Fruit fly (Drosophila melanogaster) whole organism, embryonic: Measurements from ENCODE around the gene CG15382.

Experiments used
- Bteb2 ChIP-seq: fragments of 200-800 bp; sonication (Bioruptor generic); optimal IDR thresholded peaks from 2 replicates; lab custom pipeline; 2016; ENCODE audit warnings: missing biosample characterization, missing genetic modification characterization
- CG10543 ChIP-seq: fragments of 200-800 bp; sonication (Bioruptor generic); optimal IDR thresholded peaks from 3 replicates; lab custom pipeline; 2017; ENCODE audit warnings: missing biosample characterization, mild to moderate bottlenecking, missing genetic modification characterization, moderate library complexity
- CG11093 ChIP-seq: fragments of 200-800 bp; sonication (Bioruptor generic); IDR thresholded peaks from 3 replicates; pipeline ENCODE4 v1.3.6; 2022; ENCODE audit warnings: missing biosample characterization, missing genetic modification characterization
- CG15269 ChIP-seq: fragments of 200-800 bp; sonication (Bioruptor generic); optimal IDR thresholded peaks from 2 replicates; lab custom pipeline; 2018; ENCODE audit warnings: missing biosample characterization, mild to moderate bottlenecking, missing genetic modification characterization, moderate library complexity
- CG15479 ChIP-seq: fragments of 200-800 bp; sonication (Bioruptor generic); optimal IDR thresholded peaks from 3 replicates; lab custom pipeline; 2019; ENCODE audit warnings: missing biosample characterization, mild to moderate bottlenecking, missing genetic modification characterization, moderate library complexity
- CG16813 ChIP-seq: fragments of 200-800 bp; sonication (Bioruptor generic); IDR thresholded peaks from 3 replicates; pipeline ENCODE4 v1.3.6; 2022; ENCODE audit warnings: missing biosample characterization, missing genetic modification characterization; ENCODE audit not compliant: partially characterized antibody
- CG17328 ChIP-seq: fragments of 200-800 bp; sonication (Bioruptor generic); IDR thresholded peaks from 2 replicates; pipeline ENCODE4 v1.3.6; 2022; ENCODE audit warnings: missing biosample characterization, missing genetic modification characterization
- CG17802 ChIP-seq: fragments of 200-800 bp; sonication (Bioruptor generic); optimal IDR thresholded peaks from 2 replicates; lab custom pipeline; 2018; ENCODE audit warnings: missing biosample characterization, mild to moderate bottlenecking, missing genetic modification characterization, moderate library complexity
- CG2202 ChIP-seq: fragments of 200-800 bp; sonication (Bioruptor generic); optimal IDR thresholded peaks from 2 replicates; lab custom pipeline; 2018; ENCODE audit warnings: missing biosample characterization, mild to moderate bottlenecking, missing genetic modification characterization
- CG32532 ChIP-seq: fragments of 200-800 bp; sonication (Bioruptor generic); IDR thresholded peaks from 2 replicates; pipeline ENCODE4 v1.3.6; 2022; ENCODE audit warnings: missing biosample characterization, missing genetic modification characterization
- CG3847 ChIP-seq: fragments of 200-800 bp; sonication (Bioruptor generic); IDR thresholded peaks from 2 replicates; pipeline ENCODE4 v1.3.6; 2022; ENCODE audit warnings: missing biosample characterization, missing genetic modification characterization
- CG42726 ChIP-seq: fragments of 200-800 bp; sonication (Bioruptor generic); IDR thresholded peaks from 2 replicates; pipeline ENCODE4 v1.3.6; 2022; ENCODE audit warnings: missing biosample characterization, missing genetic modification characterization; ENCODE audit not compliant: partially characterized antibody
- CG4328 ChIP-seq: fragments of 200-800 bp; sonication (Bioruptor generic); optimal IDR thresholded peaks from 3 replicates; lab custom pipeline; 2017; ENCODE audit warnings: missing biosample characterization, missing genetic modification reagents, missing genetic modification characterization
- CG5180 ChIP-seq: fragments of 200-800 bp; sonication (Bioruptor generic); optimal IDR thresholded peaks from 3 replicates; lab custom pipeline; 2017; ENCODE audit warnings: missing biosample characterization, missing genetic modification characterization, mild to moderate bottlenecking, moderate library complexity, missing genetic modification reagents
- CG6683 ChIP-seq: fragments of 200-800 bp; sonication (Bioruptor generic); optimal IDR thresholded peaks from 2 replicates; lab custom pipeline; 2017; ENCODE audit warnings: missing biosample characterization, mild to moderate bottlenecking, missing genetic modification characterization, missing genetic modification reagents
- CG6854 ChIP-seq: fragments of 200-800 bp; sonication (Bioruptor generic); optimal IDR thresholded peaks from 3 replicates; lab custom pipeline; 2017; ENCODE audit warnings: missing biosample characterization, mild to moderate bottlenecking, missing genetic modification characterization
- CG7963 ChIP-seq: fragments of 200-800 bp; sonication (Bioruptor generic); IDR thresholded peaks from 3 replicates; pipeline ENCODE4 v1.3.6; 2022; ENCODE audit warnings: missing biosample characterization, missing genetic modification characterization; ENCODE audit not compliant: partially characterized antibody
- CG7987 ChIP-seq: fragments of 200-800 bp; sonication (Bioruptor generic); optimal IDR thresholded peaks from 2 replicates; lab custom pipeline; 2018; ENCODE audit warnings: missing biosample characterization, mild to moderate bottlenecking, missing genetic modification characterization, moderate library complexity
- Dad ChIP-seq: fragments of 200-800 bp; sonication (Bioruptor generic); optimal IDR thresholded peaks from 3 replicates; lab custom pipeline; 2016; ENCODE audit warnings: missing biosample characterization, missing genetic modification characterization
- Dfd ChIP-seq, 2 experiments: fragments of >200 bp; optimal IDR thresholded peaks; 2 replicates each; lab custom pipeline; 2017; ENCODE audit warnings: missing biosample characterization in 2 of 2, missing genetic modification characterization in 2 of 2
- HLH3B ChIP-seq: fragments of 200-800 bp; sonication (Bioruptor generic); IDR thresholded peaks from 2 replicates; pipeline ENCODE4 v1.3.6; 2022; ENCODE audit warnings: missing biosample characterization, missing genetic modification characterization
- Hsf ChIP-seq: fragments of 200-800 bp; sonication (Bioruptor generic); optimal IDR thresholded peaks from 3 replicates; lab custom pipeline; 2016; ENCODE audit warnings: missing biosample characterization, missing genetic modification characterization
- Max ChIP-seq: fragments of 200-800 bp; sonication (Bioruptor generic); optimal IDR thresholded peaks from 2 replicates; lab custom pipeline; 2016; ENCODE audit warnings: missing biosample characterization, mild to moderate bottlenecking, missing genetic modification characterization
- NC2β ChIP-seq: fragments of 200-800 bp; sonication (Bioruptor generic); optimal IDR thresholded peaks from 2 replicates; lab custom pipeline; 2016; ENCODE audit warnings: missing biosample characterization, missing genetic modification characterization
- Opbp ChIP-seq: fragments of 200-800 bp; sonication (Bioruptor generic); IDR thresholded peaks from 3 replicates; pipeline ENCODE4 v1.3.6; 2022; ENCODE audit warnings: missing biosample characterization, missing genetic modification characterization; ENCODE audit not compliant: partially characterized antibody
- Rx ChIP-seq: fragments of 200-800 bp; sonication (Bioruptor generic); IDR thresholded peaks from 2 replicates; pipeline ENCODE4 v1.3.6; 2022; ENCODE audit warnings: missing biosample characterization, missing genetic modification characterization
- Sox100B ChIP-seq: fragments of 200-800 bp; sonication (Bioruptor generic); optimal IDR thresholded peaks from 3 replicates; lab custom pipeline; 2018; ENCODE audit warnings: missing biosample characterization, mild to moderate bottlenecking, missing genetic modification characterization
- al ChIP-seq: fragments of 200-800 bp; sonication (Bioruptor generic); IDR thresholded peaks from 2 replicates; pipeline ENCODE4 v1.3.6; 2022; ENCODE audit warnings: missing biosample characterization, missing genetic modification characterization
- amos ChIP-seq: fragments of 200-800 bp; sonication (Bioruptor generic); IDR thresholded peaks from 2 replicates; pipeline ENCODE4 v1.3.6; 2022; ENCODE audit warnings: missing biosample characterization, missing genetic modification characterization; ENCODE audit not compliant: partially characterized antibody
- crol ChIP-seq: fragments of 200-800 bp; sonication (Bioruptor generic); IDR thresholded peaks from 2 replicates; pipeline ENCODE4 v1.3.6; 2022; ENCODE audit warnings: missing biosample characterization, missing genetic modification characterization
- crp ChIP-seq, 2 experiments: fragments of 200-800 bp; sonication (Bioruptor generic); optimal IDR thresholded peaks; 2 replicates in 1 of 2; 3 replicates in 1 of 2; lab custom pipeline; 2017; ENCODE audit warnings: missing biosample characterization in 2 of 2, missing genetic modification characterization in 2 of 2, mild to moderate bottlenecking in 1 of 2, moderate library complexity in 1 of 2
- dmrt11E ChIP-seq: fragments of 200-800 bp; sonication (Bioruptor generic); optimal IDR thresholded peaks from 3 replicates; lab custom pipeline; 2018; ENCODE audit warnings: missing biosample characterization, mild to moderate bottlenecking, missing genetic modification characterization, moderate library complexity
- dpn ChIP-seq, 2 experiments: fragments of 200-800 bp; sonication (Bioruptor generic); optimal IDR thresholded peaks; 3 replicates each; lab custom pipeline; 2016; ENCODE audit warnings: missing biosample characterization in 2 of 2, missing genetic modification characterization in 2 of 2
- grn ChIP-seq: fragments of 200-800 bp; sonication (Bioruptor generic); optimal IDR thresholded peaks from 3 replicates; lab custom pipeline; 2017; ENCODE audit warnings: missing biosample characterization, missing genetic modification characterization
- gt ChIP-seq: fragments of 200-800 bp; sonication (Bioruptor generic); IDR thresholded peaks from 2 replicates; pipeline ENCODE4 v1.3.6; 2022; ENCODE audit warnings: missing biosample characterization, missing genetic modification characterization
- jigr1 ChIP-seq: fragments of 200-800 bp; sonication (Bioruptor generic); IDR thresholded peaks from 3 replicates; pipeline ENCODE4 v1.3.6; 2022; ENCODE audit warnings: missing biosample characterization, missing genetic modification characterization
- jing ChIP-seq: fragments of 200-800 bp; sonication (Bioruptor generic); optimal IDR thresholded peaks from 2 replicates; lab custom pipeline; 2018; ENCODE audit warnings: missing biosample characterization, mild to moderate bottlenecking, missing genetic modification characterization
- pho ChIP-seq: fragments of 200-800 bp; sonication (Bioruptor generic); optimal IDR thresholded peaks from 2 replicates; lab custom pipeline; 2016; ENCODE audit warnings: missing biosample characterization, missing genetic modification characterization
- psq ChIP-seq: fragments of 200-800 bp; sonication (Bioruptor generic); optimal IDR thresholded peaks from 2 replicates; lab custom pipeline; 2017; ENCODE audit warnings: missing biosample characterization, missing genetic modification characterization
- pzg ChIP-seq: fragments of 200-800 bp; sonication (Bioruptor generic); optimal IDR thresholded peaks from 3 replicates; lab custom pipeline; 2018; ENCODE audit warnings: missing biosample characterization, mild to moderate bottlenecking, missing genetic modification characterization, moderate library complexity
- row ChIP-seq: fragments of 200-800 bp; sonication (Bioruptor generic); IDR thresholded peaks from 3 replicates; pipeline ENCODE4 v1.3.6; 2022; ENCODE audit warnings: missing biosample characterization, missing genetic modification characterization
- sim ChIP-seq: fragments of 200-800 bp; sonication (Bioruptor generic); IDR thresholded peaks from 2 replicates; pipeline ENCODE4 v1.3.6; 2022; ENCODE audit warnings: missing biosample characterization, missing genetic modification characterization
- sima ChIP-seq: fragments of 200-800 bp; sonication (Bioruptor generic); optimal IDR thresholded peaks from 2 replicates; lab custom pipeline; 2016; ENCODE audit warnings: missing biosample characterization, missing genetic modification characterization
- slbo ChIP-seq: fragments of 200-800 bp; sonication (Bioruptor generic); IDR thresholded peaks from 2 replicates; pipeline ENCODE4 v1.3.6; 2022; ENCODE audit warnings: missing biosample characterization, missing genetic modification characterization
- sr ChIP-seq: fragments of 200-800 bp; sonication (Bioruptor generic); IDR thresholded peaks from 3 replicates; pipeline ENCODE4 v1.3.6; 2022; ENCODE audit warnings: missing biosample characterization, missing genetic modification characterization
- stc ChIP-seq: fragments of 200-800 bp; sonication (Bioruptor generic); IDR thresholded peaks from 2 replicates; pipeline ENCODE4 v1.3.6; 2022; ENCODE audit warnings: missing biosample characterization, missing genetic modification characterization
- stwl ChIP-seq: fragments of 200-800 bp; sonication (Bioruptor generic); optimal IDR thresholded peaks from 3 replicates; lab custom pipeline; 2018; ENCODE audit warnings: missing biosample characterization, mild to moderate bottlenecking, missing genetic modification characterization, moderate library complexity
- sug ChIP-seq: fragments of 200-800 bp; optimal IDR thresholded peaks from 2 replicates; lab custom pipeline; 2019; ENCODE audit warnings: missing biosample characterization, mild to moderate bottlenecking, missing genetic modification characterization, moderate library complexity
- tio ChIP-seq: fragments of 200-800 bp; sonication (Bioruptor generic); optimal IDR thresholded peaks from 2 replicates; lab custom pipeline; 2017; ENCODE audit warnings: missing biosample characterization, missing genetic modification characterization, inconsistent platforms
- usp ChIP-seq: fragments of >200 bp; optimal IDR thresholded peaks from 2 replicates; lab custom pipeline; 2017; ENCODE audit warnings: missing biosample characterization, missing genetic modification characterization
- z ChIP-seq: fragments of 200-800 bp; sonication (Bioruptor generic); IDR thresholded peaks from 3 replicates; pipeline ENCODE4 v1.3.6; 2022; ENCODE audit warnings: missing biosample characterization, missing genetic modification characterization
- zfh2 ChIP-seq: fragments of 200-800 bp; sonication (Bioruptor generic); optimal IDR thresholded peaks from 2 replicates; lab custom pipeline; 2016; ENCODE audit warnings: missing biosample characterization, missing genetic modification characterization

The CG15382 gene

dm6 chr2L:2193357-2193780 lies 37.8 kb downstream of the CG15382 start (continued):
- TF ChIP-seq CG7987 (GFP tag; lab: Kevin White, UChicago) = peak; percentile 70
- TF ChIP-seq zfh2 (GFP tag; lab: Kevin White, UChicago) = no peak
- no peak for TF ChIP-seq sim (GFP tag; lab: Robert Waterston, UW)
- peak; percentile 9 for TF ChIP-seq CG4328 (GFP tag; lab: Kevin White, UChicago)
- TF ChIP-seq CG42726 (GFP tag; lab: Robert Waterston, UW) = no peak
- peak; percentile 21 for TF ChIP-seq NC2β
- no peak for TF ChIP-seq sima
- no peak for TF ChIP-seq psq
- no peak for TF ChIP-seq grn
- TF ChIP-seq jigr1 (GFP tag; lab: Robert Waterston, UW) = no peak
- TF ChIP-seq amos (GFP tag; lab: Robert Waterston, UW) = no peak
- TF ChIP-seq CG15269 (tag; lab: Kevin White, UChicago) = peak; percentile 49
- peak; percentile 82 for TF ChIP-seq sug (tag; lab: Kevin White, UChicago)
- no peak for TF ChIP-seq CG3847 (GFP tag; lab: Robert Waterston, UW)
- no peak for TF ChIP-seq HLH3B (GFP tag; lab: Robert Waterston, UW)
- TF ChIP-seq crp (GFP tag; optimal IDR thresholded peaks at IDR 0.05; lab: Kevin White, UChicago) = no peak
- no peak for TF ChIP-seq crol (GFP tag; lab: Robert Waterston, UW)
- TF ChIP-seq row (GFP tag; lab: Robert Waterston, UW) = no peak
- TF ChIP-seq CG2202 (tag; lab: Kevin White, UChicago) = peak; percentile 31
- TF ChIP-seq sr = no peak
- TF ChIP-seq dmrt11E (tag; lab: Kevin White, UChicago) = no peak
- TF ChIP-seq al (GFP tag; lab: Robert Waterston, UW) = no peak
- TF ChIP-seq dpn (GFP tag; optimal IDR thresholded peaks at IDR 0.05; lab: Kevin White, UChicago) = peak in 1 of 2 experiments; percentile 52
- peak; percentile 96 for TF ChIP-seq CG10543 (GFP tag; lab: Kevin White, UChicago)
- no peak for TF ChIP-seq tio
- TF ChIP-seq CG5180 (GFP tag; lab: Kevin White, UChicago) = peak; percentile 56
- TF ChIP-seq z (GFP tag; lab: Robert Waterston, UW) = no peak
- no peak for TF ChIP-seq CG17802 (tag; lab: Kevin White, UChicago)
- no peak for TF ChIP-seq Max (GFP tag; lab: Kevin White, UChicago)
- no peak for TF ChIP-seq CG16813
- no peak for TF ChIP-seq CG15479 (GFP tag; lab: Kevin White, UChicago)
- TF ChIP-seq CG6683 (GFP tag; lab: Kevin White, UChicago) = peak; percentile 15
- TF ChIP-seq pho (GFP tag; lab: Kevin White, UChicago) = peak; percentile 26
- TF ChIP-seq Rx (GFP tag; lab: Robert Waterston, UW) = no peak
- TF ChIP-seq CG6854 = peak; percentile 53
- TF ChIP-seq Opbp (GFP tag; lab: Robert Waterston, UW) = no peak
- no peak for TF ChIP-seq CG7963 (GFP tag; lab: Robert Waterston, UW)
- TF ChIP-seq Dfd (GFP tag; optimal IDR thresholded peaks at IDR 0.05; lab: Kevin White, UChicago) = no peak
- peak; percentile 67 for TF ChIP-seq stwl (tag; lab: Kevin White, UChicago)
- TF ChIP-seq jing (GFP tag; lab: Kevin White, UChicago) = no peak
- no peak for TF ChIP-seq CG32532 (GFP tag; lab: Robert Waterston, UW)
- TF ChIP-seq slbo = no peak
- TF ChIP-seq usp (GFP tag; lab: Kevin White, UChicago) = no peak
- no peak for TF ChIP-seq gt (GFP tag; lab: Robert Waterston, UW)
- peak; percentile 79 for TF ChIP-seq pzg
- peak; percentile 9 for TF ChIP-seq Hsf (GFP tag; lab: Kevin White, UChicago)
- peak; percentile 33; the same call in 1 of the 3 replicates for TF ChIP-seq CG11093 (GFP tag; lab: Robert Waterston, UW)
- TF ChIP-seq Bteb2 (GFP tag; lab: Kevin White, UChicago) = no peak
- no peak for TF ChIP-seq stc (GFP tag; lab: Robert Waterston, UW)
- no peak for TF ChIP-seq Sox100B (GFP tag; lab: Kevin White, UChicago)
- TF ChIP-seq CG17328 (GFP tag; lab: Robert Waterston, UW) = no peak
- peak; percentile 47 for TF ChIP-seq Dad
